Worm (Caenorhabditis elegans) whole organism, L3 larva: ENCODE data around the gene cts-1.
"Not testable (repeated sequence)": the region's sequence is repeated elsewhere in the genome, so short reads cannot be mapped to it uniquely, and the experiment has no call there.

Experiments used
- R02D3.7 ChIP-seq: fragments of 150-350 bp; optimal IDR thresholded peaks from 2 replicates; lab custom pipeline; 2014; ENCODE audit warnings: missing biosample characterization, missing genetic modification characterization
- ZK546.5 ChIP-seq: sonication (generic microtip); optimal IDR thresholded peaks from 2 replicates; lab custom pipeline; 2017; ENCODE audit warnings: missing biosample characterization, missing genetic modification characterization
- aly-2 ChIP-seq: fragments of 150-350 bp; optimal IDR thresholded peaks from 2 replicates; lab custom pipeline; 2014; ENCODE audit warnings: missing biosample characterization, missing genetic modification characterization
- ama-1 ChIP-seq: fragments of 150-350 bp; optimal IDR thresholded peaks from 2 replicates; lab custom pipeline; 2018
- ceh-16 ChIP-seq: sonication (generic microtip); optimal IDR thresholded peaks from 2 replicates; lab custom pipeline; 2017; ENCODE audit warnings: missing biosample characterization, missing genetic modification characterization
- ceh-28 ChIP-seq: fragments of 150-350 bp; optimal IDR thresholded peaks from 2 replicates; lab custom pipeline; 2014; ENCODE audit warnings: missing biosample characterization, missing genetic modification reagents, missing genetic modification characterization
- ceh-82 ChIP-seq: fragments of 150-350 bp; optimal IDR thresholded peaks from 2 replicates; lab custom pipeline; 2014; ENCODE audit warnings: missing biosample characterization, missing genetic modification characterization
- ceh-9 ChIP-seq: sonication (generic microtip); optimal IDR thresholded peaks from 2 replicates; lab custom pipeline; 2018; ENCODE audit warnings: missing biosample characterization, missing genetic modification characterization
- daf-12 ChIP-seq: fragments of 150-350 bp; optimal IDR thresholded peaks from 2 replicates; lab custom pipeline; 2014; ENCODE audit warnings: missing biosample characterization, missing genetic modification reagents, missing genetic modification characterization
- egl-27 ChIP-seq: sonication (generic microtip); optimal IDR thresholded peaks from 4 replicates; lab custom pipeline; 2017; ENCODE audit warnings: missing biosample characterization, missing genetic modification reagents, missing genetic modification characterization
- egl-5 ChIP-seq: fragments of 150-350 bp; optimal IDR thresholded peaks from 2 replicates; lab custom pipeline; 2017; ENCODE audit warnings: missing biosample characterization, missing genetic modification reagents, missing genetic modification characterization, inconsistent platforms
- elt-1 ChIP-seq: fragments of 150-350 bp; optimal IDR thresholded peaks from 2 replicates; lab custom pipeline; 2014; ENCODE audit warnings: missing biosample characterization, missing genetic modification characterization
- elt-2 ChIP-seq: sonication (generic microtip); optimal IDR thresholded peaks from 2 replicates; lab custom pipeline; 2016; ENCODE audit warnings: missing genetic modification reagents, mild to moderate bottlenecking, missing genetic modification characterization, missing compliant biosample characterization
- elt-3 ChIP-seq, 3 experiments: fragments of 150-350 bp in 1 of 3; sonication (generic microtip) in 2 of 3; optimal IDR thresholded peaks; 2 replicates in 2 of 3; 4 replicates in 1 of 3; lab custom pipeline; 2014 to 2017; ENCODE audit warnings: missing biosample characterization in 3 of 3, missing genetic modification characterization in 3 of 3
- eor-1 ChIP-seq, 2 experiments: fragments of 150-350 bp; optimal IDR thresholded peaks; 2 replicates each; lab custom pipeline; 2014 to 2018; ENCODE audit warnings: missing biosample characterization in 2 of 2, missing genetic modification characterization in 2 of 2
- fkh-10 ChIP-seq: sonication (generic microtip); optimal IDR thresholded peaks from 2 replicates; lab custom pipeline; 2017; ENCODE audit warnings: missing biosample characterization, missing genetic modification reagents, missing genetic modification characterization
- fkh-2 ChIP-seq: fragments of 150-350 bp; optimal IDR thresholded peaks from 2 replicates; lab custom pipeline; 2014; ENCODE audit warnings: missing biosample characterization, missing genetic modification reagents, missing genetic modification characterization
- fos-1 ChIP-seq: fragments of 150-350 bp; optimal IDR thresholded peaks from 2 replicates; lab custom pipeline; 2014; ENCODE audit warnings: missing biosample characterization, missing genetic modification characterization
- hmg-11 ChIP-seq: sonication (generic microtip); optimal IDR thresholded peaks from 2 replicates; lab custom pipeline; 2016; ENCODE audit warnings: missing genetic modification characterization, missing compliant biosample characterization
- jun-1 ChIP-seq: fragments of 150-350 bp; optimal IDR thresholded peaks from 2 replicates; lab custom pipeline; 2014; ENCODE audit warnings: missing biosample characterization, missing genetic modification reagents, missing genetic modification characterization
- lin-15B ChIP-seq: fragments of 150-350 bp; optimal IDR thresholded peaks from 2 replicates; lab custom pipeline; 2014; ENCODE audit warnings: missing biosample characterization, missing genetic modification characterization
- lin-39 ChIP-seq: fragments of 150-350 bp; optimal IDR thresholded peaks from 2 replicates; lab custom pipeline; 2018; ENCODE audit warnings: missing biosample characterization, missing genetic modification reagents, missing genetic modification characterization
- lsy-12 ChIP-seq: sonication (generic microtip); optimal IDR thresholded peaks from 2 replicates; lab custom pipeline; 2016; ENCODE audit warnings: mild to moderate bottlenecking, missing genetic modification characterization, missing compliant biosample characterization
- mdl-1 ChIP-seq: fragments of 150-350 bp; optimal IDR thresholded peaks from 2 replicates; lab custom pipeline; 2014; ENCODE audit warnings: missing biosample characterization, missing genetic modification characterization
- mml-1 ChIP-seq: fragments of 150-350 bp; sonication (generic microtip); optimal IDR thresholded peaks from 3 replicates; lab custom pipeline; 2014; ENCODE audit warnings: missing biosample characterization, missing genetic modification characterization
- nfya-1 ChIP-seq: sonication (generic microtip); optimal IDR thresholded peaks from 2 replicates; lab custom pipeline; 2017; ENCODE audit warnings: missing genetic modification characterization, mild to moderate bottlenecking, missing compliant biosample characterization, antibody characterized with exemption, moderate library complexity; ENCODE audit not compliant: insufficient read depth
- nhr-11 ChIP-seq: fragments of 150-350 bp; optimal IDR thresholded peaks from 2 replicates; lab custom pipeline; 2014; ENCODE audit warnings: missing biosample characterization, missing genetic modification characterization
- nhr-12 ChIP-seq: fragments of 150-350 bp; optimal IDR thresholded peaks from 2 replicates; lab custom pipeline; 2014; ENCODE audit warnings: missing biosample characterization, missing genetic modification characterization
- nhr-23 ChIP-seq: fragments of 150-350 bp; optimal IDR thresholded peaks from 2 replicates; lab custom pipeline; 2014; ENCODE audit warnings: missing biosample characterization, missing genetic modification reagents, missing genetic modification characterization
- nhr-237 ChIP-seq: fragments of 150-350 bp; optimal IDR thresholded peaks from 2 replicates; lab custom pipeline; 2014; ENCODE audit warnings: missing biosample characterization, missing genetic modification characterization
- nhr-25 ChIP-seq: sonication (generic microtip); optimal IDR thresholded peaks from 2 replicates; lab custom pipeline; 2017; ENCODE audit warnings: missing biosample characterization, missing genetic modification characterization
- nhr-28 ChIP-seq: fragments of 150-350 bp; optimal IDR thresholded peaks from 2 replicates; lab custom pipeline; 2014; ENCODE audit warnings: missing biosample characterization, missing genetic modification characterization
- nhr-43 ChIP-seq: sonication (generic microtip); optimal IDR thresholded peaks from 2 replicates; lab custom pipeline; 2016; ENCODE audit warnings: mild to moderate bottlenecking, missing genetic modification characterization, missing compliant biosample characterization; ENCODE audit not compliant: poor library complexity, severe bottlenecking
- nhr-67 ChIP-seq: fragments of 150-350 bp; optimal IDR thresholded peaks from 2 replicates; lab custom pipeline; 2014; ENCODE audit warnings: missing biosample characterization, missing genetic modification characterization
- nhr-76 ChIP-seq: fragments of 150-350 bp; sonication (generic microtip); optimal IDR thresholded peaks from 5 replicates; lab custom pipeline; 2014; ENCODE audit warnings: missing biosample characterization, missing genetic modification characterization
- nhr-77 ChIP-seq: fragments of 150-350 bp; optimal IDR thresholded peaks from 2 replicates; lab custom pipeline; 2014; ENCODE audit warnings: missing biosample characterization, missing genetic modification characterization
- pha-4 ChIP-seq: fragments of 150-350 bp; optimal IDR thresholded peaks from 2 replicates; lab custom pipeline; 2014; ENCODE audit warnings: missing biosample characterization, missing genetic modification reagents, missing genetic modification characterization
- pqm-1 ChIP-seq: fragments of 150-350 bp; optimal IDR thresholded peaks from 2 replicates; lab custom pipeline; 2017; ENCODE audit warnings: missing biosample characterization, missing genetic modification characterization, inconsistent platforms
- sea-2 ChIP-seq: fragments of 150-350 bp; sonication (generic microtip); optimal IDR thresholded peaks from 4 replicates; lab custom pipeline; 2014; ENCODE audit warnings: missing biosample characterization, missing genetic modification reagents, missing genetic modification characterization
- skn-1 ChIP-seq: fragments of 150-350 bp; optimal IDR thresholded peaks from 2 replicates; lab custom pipeline; 2014; ENCODE audit warnings: missing biosample characterization, missing genetic modification characterization
- snpc-4 ChIP-seq: fragments of 150-350 bp; optimal IDR thresholded peaks from 2 replicates; lab custom pipeline; 2014; ENCODE audit warnings: missing biosample characterization, missing genetic modification characterization
- tbx-2 ChIP-seq: sonication (generic microtip); optimal IDR thresholded peaks from 2 replicates; lab custom pipeline; 2016; ENCODE audit warnings: mild to moderate bottlenecking, missing genetic modification characterization, missing compliant biosample characterization
- unc-39 ChIP-seq: sonication (generic microtip); optimal IDR thresholded peaks from 4 replicates; lab custom pipeline; 2017; ENCODE audit warnings: missing biosample characterization, missing genetic modification characterization
- unc-62 ChIP-seq: fragments of 150-350 bp; sonication (generic microtip); optimal IDR thresholded peaks from 4 replicates; lab custom pipeline; 2014; ENCODE audit warnings: missing biosample characterization, missing genetic modification reagents, missing genetic modification characterization
- zag-1 ChIP-seq: fragments of 150-350 bp; optimal IDR thresholded peaks from 2 replicates; lab custom pipeline; 2014; ENCODE audit warnings: missing biosample characterization, missing genetic modification characterization
- ztf-11 ChIP-seq: fragments of 150-350 bp; optimal IDR thresholded peaks from 2 replicates; lab custom pipeline; 2014; ENCODE audit warnings: missing biosample characterization, missing genetic modification characterization
- ztf-4 ChIP-seq: fragments of 150-350 bp; optimal IDR thresholded peaks from 2 replicates; lab custom pipeline; 2014; ENCODE audit warnings: missing biosample characterization, missing genetic modification characterization

cts-1 gene

DNA sequence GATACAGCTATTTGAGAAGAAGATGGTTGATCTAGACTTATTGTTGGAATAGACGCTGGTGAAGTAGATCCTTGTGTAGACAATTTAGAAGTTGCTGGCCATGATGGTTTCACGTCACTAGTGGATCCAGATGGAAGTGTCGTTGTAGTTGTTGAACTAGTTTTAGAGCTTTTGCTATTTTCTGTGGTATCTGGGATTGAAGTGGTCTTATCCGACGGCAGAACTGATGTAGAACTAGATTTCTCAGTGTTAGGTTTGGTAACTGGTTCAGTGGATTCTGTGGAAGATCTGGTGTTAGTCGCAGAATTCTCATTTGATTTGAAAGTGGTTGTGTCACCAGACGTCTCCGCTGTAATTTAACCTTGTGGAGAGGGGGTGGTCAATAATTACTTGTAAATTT is 15.2 kb upstream of the cts-1 start:
- TF ChIP-seq nhr-23: no peak
- TF ChIP-seq elt-2 (tag; lab: Kevin White, UChicago): no peak
- TF ChIP-seq lsy-12: no peak
- TF ChIP-seq, all 47 proteins: peak for 0

DNA sequence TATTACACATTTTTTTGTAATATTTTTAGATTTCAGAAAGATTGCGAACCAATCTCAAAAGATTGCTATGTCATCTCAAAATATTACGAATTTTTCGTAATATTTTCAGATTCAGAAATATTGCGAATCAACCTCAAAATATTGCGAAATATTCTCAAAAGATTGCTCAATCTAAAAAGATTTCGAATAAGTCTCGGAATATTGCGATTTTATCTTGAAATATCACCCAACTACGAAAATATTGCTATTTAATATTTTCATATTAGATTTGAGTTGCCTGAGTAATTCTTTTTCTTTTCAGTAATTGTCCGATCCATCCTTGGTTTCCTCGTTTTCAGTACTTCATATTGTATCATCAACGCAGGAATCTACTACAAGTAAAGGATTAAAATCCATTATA is 5.4 kb upstream of the cts-1 start, which contains the start of gene Y70G10A.4:
TSS of gene Y70G10A.4 (plus strand) at position 301 of the 400 bp plus-strand sequence.
- not testable (repeated sequence) for TF ChIP-seq hmg-11, egl-5, aly-2 (tag; lab: Kevin White, UChicago)
- TF ChIP-seq, all 47 proteins: peak for 0; not testable (repeated sequence) for 47

DNA sequence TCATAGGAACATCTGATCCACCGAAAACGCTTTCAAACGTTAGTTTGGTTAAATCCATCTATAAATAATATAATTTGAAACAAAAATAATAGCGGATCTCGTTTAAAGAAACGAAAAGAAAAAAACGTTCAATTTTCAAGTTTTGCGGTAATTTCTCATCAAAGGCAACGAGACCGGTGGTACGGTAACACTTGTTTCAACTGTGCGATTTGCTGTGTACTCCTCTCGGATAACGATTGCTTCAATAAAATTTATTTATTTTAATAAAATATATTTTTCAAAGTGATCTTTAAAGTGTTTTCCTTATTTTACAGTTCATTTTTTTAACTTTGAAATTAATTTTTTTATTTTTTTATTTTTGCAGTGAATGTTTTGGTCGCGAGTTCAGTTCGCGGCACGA is 2.2 kb upstream of the cts-1 start, which contains the start of the genes rde-4 and cox-14:
TSS of gene rde-4 (minus strand) at position 60 of the 400 bp plus-strand sequence.
TSS of gene cox-14 (plus strand) at position 356 of the 400 bp plus-strand sequence.
- peak; percentile 44 for TF ChIP-seq hmg-11 (tag; lab: Kevin White, UChicago)
- TF ChIP-seq fkh-10 (GFP tag; lab: Kevin White, UChicago): peak; percentile 70
- TF ChIP-seq ceh-16: no peak
- no peak for TF ChIP-seq nhr-76 (tag; lab: Kevin White, UChicago)
- TF ChIP-seq ceh-82: peak; percentile 20
- TF ChIP-seq egl-5 (tag; lab: Kevin White, UChicago): peak; percentile 97
- no peak for TF ChIP-seq ztf-4 (tag; lab: Kevin White, UChicago)
- no peak for TF ChIP-seq mdl-1
- TF ChIP-seq ama-1 (lab: Kevin White, UChicago): peak; percentile 15
- no peak for TF ChIP-seq fkh-2 (tag; lab: Kevin White, UChicago)
- TF ChIP-seq elt-2 (tag; lab: Kevin White, UChicago): no peak
- TF ChIP-seq mml-1 (tag; lab: Kevin White, UChicago): no peak
- TF ChIP-seq pha-4 (tag; lab: Kevin White, UChicago): peak; percentile 97
- TF ChIP-seq ceh-9 (tag; lab: Kevin White, UChicago): no peak
- TF ChIP-seq lsy-12: no peak
- no peak for TF ChIP-seq sea-2 (GFP tag; lab: Kevin White, UChicago)
- TF ChIP-seq unc-62 (GFP tag; lab: Kevin White, UChicago): no peak
- TF ChIP-seq fos-1: no peak
- peak; percentile 94 for TF ChIP-seq nhr-23
- TF ChIP-seq nhr-77 (tag; lab: Kevin White, UChicago): no peak
- no peak for TF ChIP-seq nhr-12
- TF ChIP-seq nhr-43 (tag; lab: Kevin White, UChicago): peak; percentile 59
- TF ChIP-seq snpc-4 (tag; lab: Kevin White, UChicago): peak; percentile 44
- TF ChIP-seq aly-2 (tag; lab: Kevin White, UChicago): no peak
- no peak for TF ChIP-seq jun-1 (tag; lab: Kevin White, UChicago)
- TF ChIP-seq pqm-1 (tag; lab: Kevin White, UChicago): peak; percentile 68
- TF ChIP-seq elt-1: no peak
- TF ChIP-seq lin-15B (tag; lab: Kevin White, UChicago): peak; percentile 94
- TF ChIP-seq ZK546.5: no peak
- peak; percentile 90 for TF ChIP-seq lin-39 (tag; lab: Kevin White, UChicago)
- peak; percentile 54 for TF ChIP-seq nhr-25 (tag; lab: Kevin White, UChicago)
- TF ChIP-seq zag-1 (tag; lab: Kevin White, UChicago): no peak
- no peak for TF ChIP-seq nhr-67 (tag; lab: Kevin White, UChicago)
- no peak for TF ChIP-seq R02D3.7 (tag; lab: Kevin White, UChicago)
- TF ChIP-seq ceh-28: no peak
- peak; percentile 97 for TF ChIP-seq nfya-1 (tag; lab: Kevin White, UChicago)
- TF ChIP-seq unc-39 (tag; lab: Kevin White, UChicago): no peak
- no peak for TF ChIP-seq nhr-237 (tag; lab: Kevin White, UChicago)
- no peak for TF ChIP-seq egl-27 (tag; lab: Kevin White, UChicago)
- no peak for TF ChIP-seq eor-1 (tag; optimal IDR thresholded peaks at IDR 0.05; lab: Kevin White, UChicago)
- TF ChIP-seq tbx-2 (tag; lab: Kevin White, UChicago): no peak
- TF ChIP-seq nhr-11 (tag; lab: Kevin White, UChicago): no peak
- no peak for TF ChIP-seq nhr-28 (tag; lab: Kevin White, UChicago)
- TF ChIP-seq elt-3 (tag; optimal IDR thresholded peaks at IDR 0.05; lab: Kevin White, UChicago): no peak
- no peak for TF ChIP-seq daf-12 (tag; lab: Kevin White, UChicago)
- TF ChIP-seq ztf-11 (tag; lab: Kevin White, UChicago): no peak
- peak; percentile 81 for TF ChIP-seq skn-1 (tag; lab: Kevin White, UChicago)
